Worm (Caenorhabditis elegans): Measurements from ENCODE around the gene idpp-1.
A peak's percentile ranks its signal among the peaks of the same experiment; 100 is the strongest.

Gene idpp-1

ce11 chrIII:768528-768927 lies 28.0 kb downstream of the idpp-1 start:
- TF ChIP-seq ceh-22 (tag; optimal IDR thresholded peaks at IDR 0.05) (no peak), unc-55 (GFP tag; optimal IDR thresholded peaks at IDR 0.05) (no peak), fax-1 (tag; optimal IDR thresholded peaks at IDR 0.05) (no peak), zip-5 (tag; optimal IDR thresholded peaks at IDR 0.05) (no peak), unc-86 (tag; optimal IDR thresholded peaks at IDR 0.05) (no peak), pqm-1 (tag; optimal IDR thresholded peaks at IDR 0.05) (no peak), sdc-2 (tag; optimal IDR thresholded peaks at IDR 0.05) (no peak)

- TF ChIP-seq ref-2 (tag; optimal IDR thresholded peaks at IDR 0.05), result no peak
- no peak for TF ChIP-seq eyg-1 (tag; optimal IDR thresholded peaks at IDR 0.05)
- TF ChIP-seq unc-42 (tag; optimal IDR thresholded peaks at IDR 0.05), result no peak
- TF ChIP-seq pat-9 (tag; optimal IDR thresholded peaks at IDR 0.05), result no peak
- TF ChIP-seq pros-1 (tag; optimal IDR thresholded peaks at IDR 0.05), result no peak
- TF ChIP-seq fkh-10 (GFP tag; optimal IDR thresholded peaks at IDR 0.05), result no peak
- TF ChIP-seq tbx-2 (tag; optimal IDR thresholded peaks at IDR 0.05), result no peak
- TF ChIP-seq fkh-6 (tag; optimal IDR thresholded peaks at IDR 0.05), result no peak
- TF ChIP-seq mec-3 (tag; optimal IDR thresholded peaks at IDR 0.05; ENCODE audit: borderline replicate concordance), result no peak
- no peak for TF ChIP-seq ceh-19 (GFP tag; optimal IDR thresholded peaks at IDR 0.05)
- no peak for TF ChIP-seq ceh-30 (tag; optimal IDR thresholded peaks at IDR 0.05)
- TF ChIP-seq hlh-15 (tag; optimal IDR thresholded peaks at IDR 0.05), result no peak
- TF ChIP-seq F13H6.1 (tag; optimal IDR thresholded peaks at IDR 0.05), result no peak
- no peak for TF ChIP-seq C38D4.7 (GFP tag; optimal IDR thresholded peaks at IDR 0.05)
- no peak for TF ChIP-seq nhr-11 (tag; optimal IDR thresholded peaks at IDR 0.05)
- TF ChIP-seq C08G9.2 (tag; optimal IDR thresholded peaks at IDR 0.05), result no peak
- TF ChIP-seq ttx-3 (tag; optimal IDR thresholded peaks at IDR 0.05), result no peak
- TF ChIP-seq Y22D7AL.16 (tag; optimal IDR thresholded peaks at IDR 0.05), result no peak
- no peak for TF ChIP-seq lin-11 (tag; optimal IDR thresholded peaks at IDR 0.05)
Measured at ce11 chrIII:770958-771357, 30.5 kb downstream of the idpp-1 start, which contains the start of gene tpst-2. Gene tpst-2, plus strand, starts transcription at chrIII:771258.

ce11 chrIII:772675-773074 lies 32.2 kb downstream of the idpp-1 start:
- TF ChIP-seq ceh-48 (tag; optimal IDR thresholded peaks at IDR 0.05), result peak; percentile 3
- TF ChIP-seq ets-4 (tag; optimal IDR thresholded peaks at IDR 0.05), result no peak
- peak; percentile 83 for TF ChIP-seq elt-2 (tag; optimal IDR thresholded peaks at IDR 0.05)

ce11 chrIII:773114-773513 lies 32.6 kb downstream of the idpp-1 start, which contains the start of gene cyn-6:
Gene cyn-6, plus strand, starts transcription at chrIII:773414.
- TF ChIP-seq unc-86 (tag; optimal IDR thresholded peaks at IDR 0.05) (no peak), ceh-24 (tag; optimal IDR thresholded peaks at IDR 0.05) (no peak), hlh-6 (tag; optimal IDR thresholded peaks at IDR 0.05) (no peak), fax-1 (tag; optimal IDR thresholded peaks at IDR 0.05) (no peak), hlh-8 (tag; optimal IDR thresholded peaks at IDR 0.05) (no peak)

- TF ChIP-seq npax-4 (tag; optimal IDR thresholded peaks at IDR 0.05) (no peak), pha-4 (tag; optimal IDR thresholded peaks at IDR 0.05) (no peak), ets-4 (tag; optimal IDR thresholded peaks at IDR 0.05) (no peak), sox-4 (tag; optimal IDR thresholded peaks at IDR 0.05) (no peak), pax-1 (tag; optimal IDR thresholded peaks at IDR 0.05) (no peak), nhr-11 (tag; optimal IDR thresholded peaks at IDR 0.05) (no peak), ceh-45 (GFP tag; IDR thresholded peaks at IDR 0.05) (no peak), hlh-13 (GFP tag; optimal IDR thresholded peaks at IDR 0.05) (no peak), ref-2 (tag; optimal IDR thresholded peaks at IDR 0.05) (no peak), tbx-2 (tag; optimal IDR thresholded peaks at IDR 0.05) (no peak), lim-6 (tag; optimal IDR thresholded peaks at IDR 0.05) (no peak), unc-55 (GFP tag; optimal IDR thresholded peaks at IDR 0.05) (no peak), unc-42 (tag; optimal IDR thresholded peaks at IDR 0.05) (no peak), lin-11 (tag; optimal IDR thresholded peaks at IDR 0.05) (no peak), nhr-232 (tag; optimal IDR thresholded peaks at IDR 0.05) (no peak), unc-86 (tag; optimal IDR thresholded peaks at IDR 0.05) (no peak), pat-9 (tag; optimal IDR thresholded peaks at IDR 0.05) (no peak)
Measured at ce11 chrIII:775443-775842, 35.0 kb downstream of the idpp-1 start.
